Fruit fly (Drosophila melanogaster) whole organism, wandering third instar larva: ENCODE data around the gene Ero1L.

Experiments
- Abd-B ChIP-seq: fragments of >200 bp; optimal IDR thresholded peaks from 2 replicates; lab custom pipeline; 2017; ENCODE audit warnings: missing biosample characterization, missing genetic modification characterization
- CG32264 ChIP-seq: fragments of 200-800 bp; sonication (Bioruptor generic); optimal IDR thresholded peaks from 2 replicates; lab custom pipeline; 2016; ENCODE audit warnings: missing biosample characterization, missing genetic modification characterization
- CG9705 ChIP-seq: fragments of 200-800 bp; sonication (Bioruptor generic); optimal IDR thresholded peaks from 2 replicates; lab custom pipeline; 2018; ENCODE audit warnings: missing biosample characterization, mild to moderate bottlenecking, missing genetic modification characterization
- Dfd ChIP-seq: fragments of >200 bp; optimal IDR thresholded peaks from 2 replicates; lab custom pipeline; 2017; ENCODE audit warnings: missing biosample characterization, missing genetic modification characterization
- Dif ChIP-seq: fragments of 200-275, 200-300 bp; sonication (Bioruptor generic); optimal IDR thresholded peaks from 2 replicates; lab custom pipeline; 2018; ENCODE audit warnings: missing biosample characterization, missing genetic modification characterization; ENCODE audit not compliant: partially characterized antibody
- HLH106 ChIP-seq: fragments of 200-800 bp; optimal IDR thresholded peaks from 3 replicates; lab custom pipeline; 2019; ENCODE audit warnings: missing biosample characterization, mild to moderate bottlenecking, missing genetic modification characterization, moderate library complexity
- Hnf4 ChIP-seq: fragments of 200-800 bp; sonication (Bioruptor generic); optimal IDR thresholded peaks from 2 replicates; lab custom pipeline; 2016; ENCODE audit warnings: missing biosample characterization, mild to moderate bottlenecking, missing genetic modification characterization
- Hr83 ChIP-seq: fragments of 200-300 bp; sonication (Bioruptor generic); optimal IDR thresholded peaks from 2 replicates; lab custom pipeline; 2016; ENCODE audit warnings: missing biosample characterization, mild to moderate bottlenecking, missing genetic modification characterization, moderate library complexity; ENCODE audit not compliant: poor library complexity, severe bottlenecking
- Jra ChIP-seq: sonication (Bioruptor generic); optimal IDR thresholded peaks from 2 replicates; lab custom pipeline; 2016; ENCODE audit warnings: missing biosample characterization, missing genetic modification characterization
- Mio ChIP-seq: sonication (Bioruptor generic); optimal IDR thresholded peaks from 2 replicates; lab custom pipeline; 2016; ENCODE audit warnings: missing biosample characterization, missing genetic modification characterization
- Myc ChIP-seq: fragments of >200 bp; optimal IDR thresholded peaks from 2 replicates; lab custom pipeline; 2017
- OdsH ChIP-seq: fragments of 200-800 bp; sonication (Bioruptor generic); optimal IDR thresholded peaks from 2 replicates; lab custom pipeline; 2016; ENCODE audit warnings: missing biosample characterization, mild to moderate bottlenecking, missing genetic modification characterization
- Rel ChIP-seq, 2 experiments: fragments of 200-800 bp; sonication (Bioruptor generic) in 1 of 2; optimal IDR thresholded peaks; 2 replicates in 1 of 2; 3 replicates in 1 of 2; lab custom pipeline; 2016 to 2019; ENCODE audit warnings: mild to moderate bottlenecking in 2 of 2, missing biosample characterization in 2 of 2, missing genetic modification characterization in 2 of 2, moderate library complexity in 1 of 2
- Sp1 ChIP-seq: fragments of 200-800 bp; sonication (Bioruptor generic); optimal IDR thresholded peaks from 3 replicates; lab custom pipeline; 2019; ENCODE audit warnings: missing biosample characterization, mild to moderate bottlenecking, missing genetic modification characterization, moderate library complexity
- Vsx2 ChIP-seq: fragments of 200-300, 225-300 bp; sonication (Bioruptor generic); optimal IDR thresholded peaks from 2 replicates; lab custom pipeline; 2018; ENCODE audit warnings: missing biosample characterization, missing genetic modification characterization; ENCODE audit not compliant: partially characterized antibody
- br ChIP-seq: fragments of 200-800 bp; sonication (Bioruptor generic); optimal IDR thresholded peaks from 2 replicates; lab custom pipeline; 2016; ENCODE audit warnings: missing biosample characterization, missing genetic modification characterization
- brk ChIP-seq: fragments of 200-800 bp; sonication (Bioruptor generic); optimal IDR thresholded peaks from 2 replicates; lab custom pipeline; 2016; ENCODE audit warnings: missing biosample characterization, mild to moderate bottlenecking, missing genetic modification characterization
- dl ChIP-seq, 2 experiments: fragments of 175-275, 200-275 bp in 1 of 2; fragments of 200-275 bp in 1 of 2; sonication (Bioruptor generic); optimal IDR thresholded peaks; lab custom pipeline; 2018; ENCODE audit warnings: mild to moderate bottlenecking in 2 of 2, missing biosample characterization in 2 of 2, missing genetic modification characterization in 2 of 2, moderate library complexity in 2 of 2; ENCODE audit not compliant: partially characterized antibody in 2 of 2, insufficient read depth in 1 of 2
- dmrt93B ChIP-seq: fragments of 200-800 bp; sonication (Bioruptor generic); optimal IDR thresholded peaks from 2 replicates; lab custom pipeline; 2018; ENCODE audit warnings: missing biosample characterization, mild to moderate bottlenecking, missing genetic modification characterization
- dsf ChIP-seq: sonication (Bioruptor generic); optimal IDR thresholded peaks from 2 replicates; lab custom pipeline; 2016; ENCODE audit warnings: missing biosample characterization, missing genetic modification characterization, borderline replicate concordance
- ey ChIP-seq: fragments of 200-800 bp; sonication (Bioruptor generic); optimal IDR thresholded peaks from 2 replicates; lab custom pipeline; 2016; ENCODE audit warnings: missing biosample characterization, missing genetic modification characterization
- foxo ChIP-seq, 2 experiments: fragments of 200-800 bp; sonication (Bioruptor generic); optimal IDR thresholded peaks; 2 replicates in 1 of 2; 3 replicates in 1 of 2; lab custom pipeline; 2016 to 2017; ENCODE audit warnings: missing biosample characterization in 2 of 2, missing genetic modification characterization in 2 of 2
- fru ChIP-seq: fragments of 200-800 bp; sonication (Bioruptor generic); optimal IDR thresholded peaks from 3 replicates; lab custom pipeline; 2016; ENCODE audit warnings: missing biosample characterization, mild to moderate bottlenecking, missing genetic modification characterization
- h ChIP-seq: fragments of 200-800 bp; sonication (Bioruptor generic); optimal IDR thresholded peaks from 3 replicates; lab custom pipeline; 2016; ENCODE audit warnings: missing biosample characterization, mild to moderate bottlenecking, missing genetic modification characterization
- jim ChIP-seq: fragments of 175-275, 200-325 bp; sonication (Bioruptor generic); optimal IDR thresholded peaks from 2 replicates; lab custom pipeline; 2016; ENCODE audit warnings: missing biosample characterization, mild to moderate bottlenecking, missing genetic modification characterization
- lola ChIP-seq: fragments of >200 bp; optimal IDR thresholded peaks from 2 replicates; lab custom pipeline; 2017; ENCODE audit warnings: missing biosample characterization, missing genetic modification characterization
- pan ChIP-seq: fragments of >200 bp; optimal IDR thresholded peaks from 2 replicates; lab custom pipeline; 2017
- psq ChIP-seq: fragments of 200-800 bp; sonication (Bioruptor generic); optimal IDR thresholded peaks from 3 replicates; lab custom pipeline; 2017; ENCODE audit warnings: missing biosample characterization, mild to moderate bottlenecking, missing genetic modification characterization, moderate library complexity
- rgr ChIP-seq: fragments of 200-800 bp; sonication (Bioruptor generic); optimal IDR thresholded peaks from 3 replicates; lab custom pipeline; 2016; ENCODE audit warnings: missing biosample characterization, mild to moderate bottlenecking, missing genetic modification characterization
- sage ChIP-seq: fragments of 200-800 bp; sonication (Bioruptor generic); optimal IDR thresholded peaks from 2 replicates; lab custom pipeline; 2016; ENCODE audit warnings: missing biosample characterization, mild to moderate bottlenecking, missing genetic modification characterization
- sv ChIP-seq: fragments of 200-800 bp; sonication (Bioruptor generic); optimal IDR thresholded peaks from 3 replicates; lab custom pipeline; 2016; ENCODE audit warnings: missing biosample characterization, missing genetic modification characterization
- tai ChIP-seq: sonication (Bioruptor generic); optimal IDR thresholded peaks from 2 replicates; lab custom pipeline; 2016; ENCODE audit warnings: missing biosample characterization, missing genetic modification characterization
- woc ChIP-seq: sonication (Bioruptor generic); optimal IDR thresholded peaks from 2 replicates; lab custom pipeline; 2016; ENCODE audit warnings: missing biosample characterization, mild to moderate bottlenecking, missing genetic modification characterization

The Ero1L gene

DNA sequence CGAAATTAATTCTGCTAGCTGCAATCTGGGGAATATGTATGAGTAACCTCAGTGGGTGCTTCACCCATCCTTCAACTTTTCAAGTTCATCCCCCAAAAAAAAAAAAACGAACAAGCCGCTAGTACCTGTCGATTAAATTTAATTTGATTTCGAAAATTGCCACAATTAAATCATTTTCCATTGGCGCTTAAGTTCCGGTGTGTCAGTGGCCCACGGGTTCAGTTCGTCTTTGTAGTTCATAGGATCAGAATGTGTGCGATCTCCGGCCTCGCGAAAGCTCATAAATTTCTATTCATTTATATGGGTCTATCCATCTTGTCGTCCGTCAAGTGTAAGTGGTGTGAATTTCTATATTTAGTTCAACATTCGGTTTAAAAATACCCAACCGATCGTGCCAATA is 28.1 kb upstream of the Ero1L start, which contains the start of gene CG32260:
TSS of gene CG32260 (plus strand) at position 301 of the 400 bp plus-strand sequence.
- TF ChIP-seq Hr83 = no peak
- no peak for TF ChIP-seq Abd-B (GFP tag; lab: Kevin White, UChicago)
- no peak for TF ChIP-seq dmrt93B (GFP tag; lab: Kevin White, UChicago)
- TF ChIP-seq Jra = no peak
- TF ChIP-seq woc (GFP tag; lab: Kevin White, UChicago) = no peak
- TF ChIP-seq, all 38 proteins: peak for 0

DNA sequence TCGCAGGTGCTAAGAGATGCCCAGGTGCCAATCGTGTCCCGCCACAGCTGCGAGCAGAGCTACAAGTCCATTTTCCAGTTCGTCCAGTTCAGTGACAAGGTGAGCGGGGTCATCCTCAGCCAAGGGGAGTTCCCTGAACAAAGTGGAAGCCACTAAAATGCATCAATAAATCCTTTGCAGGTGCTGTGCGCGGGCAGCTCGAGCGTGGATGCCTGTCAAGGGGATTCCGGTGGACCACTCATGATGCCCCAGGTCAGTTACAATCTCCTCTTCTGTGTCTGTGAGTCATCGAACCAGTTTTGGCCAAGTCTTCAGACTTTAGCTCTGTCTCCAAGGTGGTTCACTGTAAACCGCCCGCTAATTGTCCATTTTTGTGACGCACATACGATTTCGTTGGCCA is 25.0 kb upstream of the Ero1L start:
- TF ChIP-seq jim (GFP tag; lab: Kevin White, UChicago) = no peak
- no peak for TF ChIP-seq Rel (GFP tag; optimal IDR thresholded peaks at IDR 0.05; lab: Kevin White, UChicago)
- TF ChIP-seq Rel (tag; optimal IDR thresholded peaks at IDR 0.05; lab: Kevin White, UChicago) = peak; percentile 76
- no peak for TF ChIP-seq dmrt93B (GFP tag; lab: Kevin White, UChicago)
- TF ChIP-seq, all 38 proteins: peak for 1

DNA sequence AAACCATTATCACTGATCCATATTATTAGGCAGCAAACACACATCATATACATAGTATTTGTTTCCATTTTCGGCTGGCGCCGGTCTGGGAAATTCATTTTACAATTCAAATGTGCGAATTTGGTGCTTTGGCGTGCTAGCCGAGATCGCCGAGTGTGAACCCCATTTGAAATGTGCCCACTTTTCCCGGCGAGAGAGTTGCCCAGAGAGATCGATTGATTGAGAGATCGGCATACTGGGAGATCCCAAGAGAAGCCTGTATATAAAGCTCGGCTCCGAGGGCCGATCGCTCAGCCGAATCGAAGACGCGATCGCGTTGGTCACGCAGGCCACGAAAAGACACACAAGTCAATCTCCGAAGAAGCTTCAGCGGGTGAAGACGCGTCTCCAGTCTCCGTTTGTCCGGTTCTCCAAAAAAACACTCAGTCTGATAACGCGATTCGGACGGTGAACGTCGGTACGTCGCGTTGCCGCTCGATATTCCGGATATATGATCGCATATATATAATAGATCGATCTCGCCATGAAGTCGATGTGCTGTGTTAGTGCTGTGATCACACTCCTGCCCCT is 21.7 kb upstream of the Ero1L start, which contains the start of gene CG1299:
TSS of gene CG1299 (plus strand) at position 291 of the 570 bp plus-strand sequence.
- TF ChIP-seq sv (GFP tag; lab: Kevin White, UChicago) (no peak), CG32264 (GFP tag; lab: Kevin White, UChicago) (no peak), h (GFP tag; lab: Kevin White, UChicago) (peak; percentile 20), OdsH (GFP tag; lab: Kevin White, UChicago) (no peak), Mio (GFP tag; lab: Kevin White, UChicago) (no peak), br (GFP tag; lab: Kevin White, UChicago) (peak; percentile 9), jim (GFP tag; lab: Kevin White, UChicago) (peak; percentile 13), foxo (GFP tag; optimal IDR thresholded peaks at IDR 0.05; lab: Kevin White, UChicago) (no peak), rgr (GFP tag; lab: Kevin White, UChicago) (no peak), fru (peak; percentile 24), Dfd (GFP tag; lab: Kevin White, UChicago) (no peak), Rel (GFP tag; optimal IDR thresholded peaks at IDR 0.05; lab: Kevin White, UChicago) (no peak), Rel (tag; optimal IDR thresholded peaks at IDR 0.05; lab: Kevin White, UChicago) (peak; percentile 93), dl (GFP tag; optimal IDR thresholded peaks at IDR 0.05; lab: Kevin White, UChicago; ENCODE audit: insufficient read depth in 1 of 2, partially characterized antibody in 2 of 2) (peak in 1 of 2 experiments; percentile 44), Hr83 (no peak), Dif (GFP tag; lab: Kevin White, UChicago) (peak; percentile 35), Hnf4 (GFP tag; lab: Kevin White, UChicago) (no peak), Vsx2 (GFP tag; lab: Kevin White, UChicago) (peak; percentile 10)

DNA sequence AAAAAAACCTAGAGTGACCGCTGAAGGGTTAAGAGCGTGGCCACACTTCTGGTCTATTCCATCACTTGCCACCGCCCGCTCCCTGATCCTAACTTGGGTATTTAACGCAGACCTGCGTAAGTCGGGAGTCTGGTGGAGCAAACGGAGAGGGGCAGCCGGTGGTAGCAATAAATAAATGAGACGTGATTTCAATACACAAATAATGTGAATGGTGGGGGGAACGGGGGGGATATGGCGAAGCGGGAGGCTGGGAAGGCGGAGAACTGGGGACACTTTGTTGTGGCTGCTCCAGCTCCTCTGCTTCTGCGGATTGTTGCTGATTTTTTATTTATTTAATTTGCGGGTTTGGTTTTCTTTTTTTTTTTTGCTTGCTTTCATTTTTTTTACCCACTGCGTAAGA is 12.4 kb upstream of the Ero1L start:
- TF ChIP-seq fru (no peak), rgr (GFP tag; lab: Kevin White, UChicago) (no peak), dsf (GFP tag; lab: Kevin White, UChicago) (no peak), Myc (lab: Kevin White, UChicago) (no peak), dmrt93B (GFP tag; lab: Kevin White, UChicago) (no peak), Mio (GFP tag; lab: Kevin White, UChicago) (no peak), tai (GFP tag; lab: Kevin White, UChicago) (no peak), sv (GFP tag; lab: Kevin White, UChicago) (no peak), foxo (GFP tag; optimal IDR thresholded peaks at IDR 0.05; lab: Kevin White, UChicago) (no peak), pan (no peak)

DNA sequence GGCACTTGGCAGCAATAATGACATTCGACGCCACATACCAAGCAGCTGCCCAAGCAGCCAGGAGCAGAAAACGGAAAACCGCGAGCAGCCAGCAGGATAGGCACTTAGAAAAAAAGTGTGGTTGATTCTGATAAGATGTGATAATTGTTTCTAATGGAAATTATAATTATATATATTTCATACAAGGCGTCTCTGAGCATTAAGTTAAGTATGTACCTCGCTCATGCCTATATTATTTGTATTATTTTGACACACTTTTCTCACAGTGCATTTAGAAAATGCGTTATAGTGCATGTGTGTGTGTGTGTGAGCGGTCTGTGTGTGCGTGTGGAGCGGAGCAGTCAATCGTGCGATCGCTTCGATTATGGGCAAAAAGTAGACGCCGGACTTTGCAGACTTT is 11.8 kb upstream of the Ero1L start:
- peak; percentile 38 for TF ChIP-seq CG9705 (GFP tag; lab: Kevin White, UChicago)
- TF ChIP-seq fru = peak; percentile 67
- TF ChIP-seq psq (GFP tag; lab: Kevin White, UChicago) = peak; percentile 38
- TF ChIP-seq Myc (lab: Kevin White, UChicago) = no peak
- TF ChIP-seq Hnf4 (GFP tag; lab: Kevin White, UChicago) = peak; percentile 37
- peak; percentile 72 for TF ChIP-seq Sp1 (GFP tag; lab: Kevin White, UChicago)
- TF ChIP-seq br (GFP tag; lab: Kevin White, UChicago) = peak; percentile 54
- TF ChIP-seq Vsx2 (GFP tag; lab: Kevin White, UChicago) = no peak
- peak; percentile 34 for TF ChIP-seq dmrt93B (GFP tag; lab: Kevin White, UChicago)
- peak; percentile 76 for TF ChIP-seq h (GFP tag; lab: Kevin White, UChicago)
- TF ChIP-seq HLH106 (tag; lab: Kevin White, UChicago) = peak; percentile 78
- no peak for TF ChIP-seq lola (GFP tag; lab: Kevin White, UChicago)
- TF ChIP-seq Dif (GFP tag; lab: Kevin White, UChicago) = no peak
- TF ChIP-seq sage (GFP tag; lab: Kevin White, UChicago) = peak; percentile 40
- TF ChIP-seq foxo (GFP tag; optimal IDR thresholded peaks at IDR 0.05; lab: Kevin White, UChicago) = peak in 1 of 2 experiments; percentile 70
- TF ChIP-seq brk (GFP tag; lab: Kevin White, UChicago) = peak; percentile 60
- peak; percentile 19 for TF ChIP-seq woc (GFP tag; lab: Kevin White, UChicago)
- peak; percentile 49 for TF ChIP-seq OdsH (GFP tag; lab: Kevin White, UChicago)
- TF ChIP-seq ey (GFP tag; lab: Kevin White, UChicago) = peak; percentile 61
- peak; percentile 75 for TF ChIP-seq rgr (GFP tag; lab: Kevin White, UChicago)
